Fruit fly (Drosophila melanogaster): ENCODE data around the gene CG43051.
A peak's percentile ranks its signal among the peaks of the same experiment; 100 is the strongest.

Gene CG43051

dm6 chr2L:12497283-12498265 is 10.2 kb upstream of the CG43051 start, which contains the start of gene t-cup:
t-cup (minus strand) TSS chr2L:12497333.
- peak; percentile 94 for TF ChIP-seq noc (tag; optimal IDR thresholded peaks at IDR 0.05)

- no peak for TF ChIP-seq noc (tag; optimal IDR thresholded peaks at IDR 0.05)
Observed at dm6 chr2L:12498538-12498937, 9.2 kb upstream of the CG43051 start.

dm6 chr2L:12499189-12499588 is 8.6 kb upstream of the CG43051 start:
- TF ChIP-seq noc (tag; optimal IDR thresholded peaks at IDR 0.05), result no peak

DNA sequence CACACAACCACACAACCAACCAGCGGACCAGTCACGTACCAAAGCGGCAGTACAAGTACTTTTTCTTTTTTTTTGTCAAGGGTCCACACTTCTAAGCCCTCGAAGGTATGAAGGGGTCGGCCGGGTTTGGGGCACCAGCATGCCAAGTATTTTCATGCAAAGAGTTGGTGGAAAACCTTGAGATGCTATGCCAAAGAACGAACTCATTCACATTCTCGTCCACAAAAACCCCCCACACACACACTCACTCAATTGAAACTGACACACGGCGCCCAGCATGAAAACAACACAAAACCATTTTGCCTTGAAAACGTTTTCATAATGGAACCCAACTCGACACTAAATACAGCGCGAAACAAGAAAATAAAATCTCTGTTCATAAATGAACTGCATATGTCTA is 7.3 kb upstream of the CG43051 start:
- no peak for TF ChIP-seq noc (tag; optimal IDR thresholded peaks at IDR 0.05)

DNA sequence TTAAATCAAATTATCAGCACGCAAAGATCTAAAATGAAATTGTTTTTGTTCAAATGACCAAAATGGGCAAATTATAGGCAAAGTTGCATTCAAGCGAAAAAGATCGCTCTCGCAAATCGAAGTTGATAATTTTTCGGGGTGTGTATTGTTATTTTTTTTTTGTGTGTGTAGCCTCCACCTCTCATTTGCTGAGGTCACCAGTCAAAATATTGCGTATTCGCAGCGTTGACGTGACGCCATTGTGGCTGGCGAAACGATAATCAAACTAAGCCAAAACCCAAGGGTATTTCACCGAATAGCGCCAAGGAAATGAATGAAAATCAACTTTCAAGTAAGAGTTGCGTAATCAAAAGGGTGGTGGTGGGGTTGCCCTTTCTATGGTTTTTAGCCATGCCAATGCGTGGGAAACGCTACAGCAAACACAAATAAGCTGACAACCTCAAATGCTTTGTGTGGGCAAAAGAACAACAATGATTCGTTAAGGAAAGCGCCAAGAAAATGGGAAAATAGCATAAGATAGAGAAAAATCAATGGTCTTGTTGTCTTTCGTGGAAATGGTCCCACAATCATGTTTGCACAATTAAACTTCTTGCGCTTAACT is 4.8 kb upstream of the CG43051 start:
- no peak for TF ChIP-seq noc (tag; optimal IDR thresholded peaks at IDR 0.05)

DNA sequence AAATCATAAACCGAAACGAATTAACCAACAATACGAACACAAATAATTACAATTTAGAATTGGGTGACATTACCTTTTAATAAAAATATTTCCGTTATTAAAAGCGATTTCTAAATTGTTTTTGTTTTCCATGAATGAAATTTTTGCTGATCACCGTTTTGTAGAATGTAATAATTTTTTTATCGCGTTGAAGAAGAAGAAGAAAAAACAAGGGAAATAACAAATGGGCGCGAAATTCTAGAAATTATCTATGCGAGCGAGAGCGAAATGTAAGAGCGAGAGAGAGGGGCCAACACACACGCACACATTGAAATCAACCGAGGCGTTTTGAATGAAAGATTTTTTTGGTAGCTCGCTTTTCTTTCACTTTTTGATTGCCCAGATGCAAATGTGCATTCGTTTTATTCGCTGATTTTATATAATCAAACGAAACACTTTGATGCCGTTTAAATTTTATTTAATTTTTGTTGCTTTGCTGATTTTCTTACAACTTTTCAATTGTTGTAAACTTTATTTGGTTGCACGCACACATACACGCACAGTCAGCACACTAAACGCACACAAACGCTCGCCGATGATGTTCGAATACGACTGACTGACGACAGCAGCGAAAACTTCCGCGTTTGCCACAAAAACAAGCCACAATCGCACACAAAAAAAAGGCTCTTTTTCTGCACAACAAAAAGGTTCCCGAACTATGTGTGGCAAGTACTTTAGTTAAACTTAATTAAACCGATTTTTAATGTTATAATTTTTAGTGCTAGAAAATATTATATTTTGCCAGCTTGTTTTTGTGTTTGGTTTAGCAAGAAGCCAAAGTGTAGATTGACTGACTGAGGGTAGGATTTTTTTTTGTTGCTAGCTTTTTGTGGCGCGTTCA is 3.5 kb upstream of the CG43051 start:
- TF ChIP-seq noc (tag; optimal IDR thresholded peaks at IDR 0.05), result no peak

- TF ChIP-seq noc (tag; optimal IDR thresholded peaks at IDR 0.05), result no peak
Observed at dm6 chr2L:12504886-12505450, 2.8 kb upstream of the CG43051 start.

- TF ChIP-seq noc (tag; optimal IDR thresholded peaks at IDR 0.05), result no peak
Observed at dm6 chr2L:12505662-12506061, 2.1 kb upstream of the CG43051 start.

DNA sequence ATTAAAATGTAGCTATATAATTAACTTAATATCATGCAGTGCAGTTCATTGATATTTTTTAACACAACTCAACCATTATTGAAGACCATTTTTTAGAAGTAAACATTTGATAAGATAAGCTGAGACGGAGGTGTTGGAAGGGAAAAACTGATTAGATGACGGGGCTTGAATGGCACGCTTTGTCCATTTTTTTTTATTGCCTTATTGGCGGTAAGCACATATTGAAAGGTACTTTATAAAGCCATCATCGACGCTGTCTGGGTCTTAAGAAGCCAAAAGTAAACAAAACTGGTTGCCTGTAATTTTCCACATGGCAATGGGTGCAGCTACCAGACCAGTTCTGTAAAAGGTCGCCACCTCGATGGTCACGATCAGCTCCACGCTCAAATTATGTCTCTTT is 995 bp upstream of the CG43051 start:
- peak; percentile 12 for TF ChIP-seq noc (tag; optimal IDR thresholded peaks at IDR 0.05)

DNA sequence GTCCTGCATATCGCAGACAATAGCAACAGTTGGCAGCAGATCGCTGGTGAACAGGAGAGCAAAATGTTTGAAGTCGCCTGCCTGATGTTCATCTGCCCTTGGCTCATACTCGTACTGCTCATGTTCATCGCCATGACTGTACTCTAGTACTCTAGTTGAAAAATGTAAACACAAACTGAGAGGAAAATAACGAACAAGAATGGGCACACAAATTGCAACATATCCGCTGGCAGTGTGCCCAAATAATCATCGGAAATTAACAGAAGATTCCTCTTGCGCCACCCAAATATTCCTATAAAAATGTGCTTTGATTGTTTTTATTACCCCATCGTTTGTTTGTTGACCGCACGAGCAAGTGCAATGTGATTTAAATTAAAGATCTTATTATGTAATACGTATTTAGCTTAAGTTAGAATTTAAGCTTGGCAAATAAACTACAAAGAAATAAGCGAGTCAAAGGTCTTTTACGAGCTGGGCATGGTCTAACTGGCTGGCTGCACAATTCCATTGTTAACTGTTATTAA is 377 bp downstream of the CG43051 start:
- TF ChIP-seq noc (tag; optimal IDR thresholded peaks at IDR 0.05), result no peak

- TF ChIP-seq noc (tag; optimal IDR thresholded peaks at IDR 0.05), result no peak
Observed at dm6 chr2L:12508678-12509077, 939 bp downstream of the CG43051 start.

- TF ChIP-seq noc (tag; optimal IDR thresholded peaks at IDR 0.05), result no peak
Observed at dm6 chr2L:12509458-12509857, 1.7 kb downstream of the CG43051 start.

DNA sequence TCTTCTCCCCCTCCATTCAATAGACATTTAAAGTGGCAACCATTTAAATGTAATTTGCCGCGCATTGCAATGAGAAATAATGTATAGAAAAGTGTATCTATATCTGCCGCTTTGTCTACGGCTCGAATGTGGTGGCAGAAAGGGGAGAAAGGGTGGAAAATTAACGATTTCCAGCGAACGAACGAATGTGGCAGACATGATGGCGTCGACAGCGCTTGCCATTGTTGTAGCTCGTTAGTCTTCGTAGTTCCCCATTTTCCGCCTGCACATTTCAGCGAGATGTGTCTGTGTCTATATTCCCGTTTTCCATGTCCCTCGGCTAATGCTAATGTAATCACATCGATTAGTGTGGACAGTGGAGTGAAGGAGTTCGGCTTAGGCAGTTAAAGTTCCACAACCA is 4.8 kb downstream of the CG43051 start:
- no peak for TF ChIP-seq noc (tag; optimal IDR thresholded peaks at IDR 0.05)

DNA sequence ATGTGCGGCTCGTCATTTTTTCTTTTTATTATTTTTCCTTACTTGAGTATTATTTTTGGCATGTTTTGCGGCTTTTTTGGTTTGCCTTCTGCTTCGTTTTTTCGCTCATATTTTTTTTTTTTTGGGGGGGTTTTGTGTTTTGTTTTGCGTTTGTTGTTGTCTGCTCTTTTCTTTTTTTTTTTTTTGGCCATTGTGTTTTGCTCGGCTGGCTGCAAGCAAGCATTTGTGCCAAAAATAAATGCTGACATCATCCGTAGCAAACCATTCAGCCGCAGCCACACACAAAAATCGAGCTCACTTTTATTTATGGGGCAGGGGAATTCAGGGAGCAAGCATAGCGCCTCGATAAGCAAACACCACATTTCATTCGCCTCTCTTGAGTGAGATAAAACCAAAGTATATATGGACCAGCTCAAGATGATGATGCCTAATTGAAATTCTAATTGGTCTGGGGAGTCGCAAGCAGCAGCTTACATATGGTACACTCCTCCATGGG is 6.2 kb downstream of the CG43051 start:
- no peak for TF ChIP-seq noc (tag; optimal IDR thresholded peaks at IDR 0.05)

dm6 chr2L:12519216-12519615 is 11.5 kb downstream of the CG43051 start:
- TF ChIP-seq noc (tag; optimal IDR thresholded peaks at IDR 0.05), result no peak
